Fruit fly (Drosophila melanogaster) whole organism, wandering third instar larva: ENCODE data around the gene CG1640.
A peak's percentile ranks its signal among the peaks of the same experiment; 100 is the strongest.

Experiments used
- Abd-B ChIP-seq: fragments of >200 bp; optimal IDR thresholded peaks from 2 replicates; lab custom pipeline; 2017; ENCODE audit warnings: missing biosample characterization, missing genetic modification characterization
- CG32264 ChIP-seq: fragments of 200-800 bp; sonication (Bioruptor generic); optimal IDR thresholded peaks from 2 replicates; lab custom pipeline; 2016; ENCODE audit warnings: missing biosample characterization, missing genetic modification characterization
- CG9705 ChIP-seq: fragments of 200-800 bp; sonication (Bioruptor generic); optimal IDR thresholded peaks from 2 replicates; lab custom pipeline; 2018; ENCODE audit warnings: missing biosample characterization, mild to moderate bottlenecking, missing genetic modification characterization
- CrebA ChIP-seq: fragments of 200-800 bp; sonication (Bioruptor generic); optimal IDR thresholded peaks from 2 replicates; lab custom pipeline; 2016; ENCODE audit warnings: missing biosample characterization, mild to moderate bottlenecking, missing genetic modification characterization, borderline replicate concordance
- Dfd ChIP-seq: fragments of >200 bp; optimal IDR thresholded peaks from 2 replicates; lab custom pipeline; 2017; ENCODE audit warnings: missing biosample characterization, missing genetic modification characterization
- Dif ChIP-seq: fragments of 200-275, 200-300 bp; sonication (Bioruptor generic); optimal IDR thresholded peaks from 2 replicates; lab custom pipeline; 2018; ENCODE audit warnings: missing biosample characterization, missing genetic modification characterization; ENCODE audit not compliant: partially characterized antibody
- GATAd ChIP-seq: sonication (Bioruptor generic); optimal IDR thresholded peaks from 2 replicates; lab custom pipeline; 2016; ENCODE audit warnings: missing biosample characterization, missing genetic modification characterization
- HLH106 ChIP-seq: fragments of 200-800 bp; optimal IDR thresholded peaks from 3 replicates; lab custom pipeline; 2019; ENCODE audit warnings: missing biosample characterization, mild to moderate bottlenecking, missing genetic modification characterization, moderate library complexity
- Hnf4 ChIP-seq: fragments of 200-800 bp; sonication (Bioruptor generic); optimal IDR thresholded peaks from 2 replicates; lab custom pipeline; 2016; ENCODE audit warnings: missing biosample characterization, mild to moderate bottlenecking, missing genetic modification characterization
- Hr78 ChIP-seq: fragments of >200 bp; optimal IDR thresholded peaks from 2 replicates; lab custom pipeline; 2017; ENCODE audit warnings: missing biosample characterization, missing genetic modification characterization
- Jra ChIP-seq: sonication (Bioruptor generic); optimal IDR thresholded peaks from 2 replicates; lab custom pipeline; 2016; ENCODE audit warnings: missing biosample characterization, missing genetic modification characterization
- Mio ChIP-seq: sonication (Bioruptor generic); optimal IDR thresholded peaks from 2 replicates; lab custom pipeline; 2016; ENCODE audit warnings: missing biosample characterization, missing genetic modification characterization
- Myc ChIP-seq: fragments of >200 bp; optimal IDR thresholded peaks from 2 replicates; lab custom pipeline; 2017
- N ChIP-seq: fragments of >200 bp; optimal IDR thresholded peaks from 2 replicates; lab custom pipeline; 2018; ENCODE audit warnings: missing biosample characterization, missing external identifiers, missing genetic modification characterization
- OdsH ChIP-seq: fragments of 200-800 bp; sonication (Bioruptor generic); optimal IDR thresholded peaks from 2 replicates; lab custom pipeline; 2016; ENCODE audit warnings: missing biosample characterization, mild to moderate bottlenecking, missing genetic modification characterization
- Rel ChIP-seq, 2 experiments: fragments of 200-800 bp; sonication (Bioruptor generic) in 1 of 2; optimal IDR thresholded peaks; 2 replicates in 1 of 2; 3 replicates in 1 of 2; lab custom pipeline; 2016 to 2019; ENCODE audit warnings: mild to moderate bottlenecking in 2 of 2, missing biosample characterization in 2 of 2, missing genetic modification characterization in 2 of 2, moderate library complexity in 1 of 2
- Sp1 ChIP-seq: fragments of 200-800 bp; sonication (Bioruptor generic); optimal IDR thresholded peaks from 3 replicates; lab custom pipeline; 2019; ENCODE audit warnings: missing biosample characterization, mild to moderate bottlenecking, missing genetic modification characterization, moderate library complexity
- Vsx2 ChIP-seq: fragments of 200-300, 225-300 bp; sonication (Bioruptor generic); optimal IDR thresholded peaks from 2 replicates; lab custom pipeline; 2018; ENCODE audit warnings: missing biosample characterization, missing genetic modification characterization; ENCODE audit not compliant: partially characterized antibody
- br ChIP-seq: fragments of 200-800 bp; sonication (Bioruptor generic); optimal IDR thresholded peaks from 2 replicates; lab custom pipeline; 2016; ENCODE audit warnings: missing biosample characterization, missing genetic modification characterization
- brk ChIP-seq: fragments of 200-800 bp; sonication (Bioruptor generic); optimal IDR thresholded peaks from 2 replicates; lab custom pipeline; 2016; ENCODE audit warnings: missing biosample characterization, mild to moderate bottlenecking, missing genetic modification characterization
- dl ChIP-seq, 2 experiments: fragments of 175-275, 200-275 bp in 1 of 2; fragments of 200-275 bp in 1 of 2; sonication (Bioruptor generic); optimal IDR thresholded peaks; lab custom pipeline; 2018; ENCODE audit warnings: mild to moderate bottlenecking in 2 of 2, missing biosample characterization in 2 of 2, missing genetic modification characterization in 2 of 2, moderate library complexity in 2 of 2; ENCODE audit not compliant: partially characterized antibody in 2 of 2, insufficient read depth in 1 of 2
- dmrt93B ChIP-seq: fragments of 200-800 bp; sonication (Bioruptor generic); optimal IDR thresholded peaks from 2 replicates; lab custom pipeline; 2018; ENCODE audit warnings: missing biosample characterization, mild to moderate bottlenecking, missing genetic modification characterization
- dsf ChIP-seq: sonication (Bioruptor generic); optimal IDR thresholded peaks from 2 replicates; lab custom pipeline; 2016; ENCODE audit warnings: missing biosample characterization, missing genetic modification characterization, borderline replicate concordance
- ey ChIP-seq: fragments of 200-800 bp; sonication (Bioruptor generic); optimal IDR thresholded peaks from 2 replicates; lab custom pipeline; 2016; ENCODE audit warnings: missing biosample characterization, missing genetic modification characterization
- foxo ChIP-seq, 2 experiments: fragments of 200-800 bp; sonication (Bioruptor generic); optimal IDR thresholded peaks; 2 replicates in 1 of 2; 3 replicates in 1 of 2; lab custom pipeline; 2016 to 2017; ENCODE audit warnings: missing biosample characterization in 2 of 2, missing genetic modification characterization in 2 of 2
- fru ChIP-seq: fragments of 200-800 bp; sonication (Bioruptor generic); optimal IDR thresholded peaks from 3 replicates; lab custom pipeline; 2016; ENCODE audit warnings: missing biosample characterization, mild to moderate bottlenecking, missing genetic modification characterization
- h ChIP-seq: fragments of 200-800 bp; sonication (Bioruptor generic); optimal IDR thresholded peaks from 3 replicates; lab custom pipeline; 2016; ENCODE audit warnings: missing biosample characterization, mild to moderate bottlenecking, missing genetic modification characterization
- jim ChIP-seq: fragments of 175-275, 200-325 bp; sonication (Bioruptor generic); optimal IDR thresholded peaks from 2 replicates; lab custom pipeline; 2016; ENCODE audit warnings: missing biosample characterization, mild to moderate bottlenecking, missing genetic modification characterization
- lola ChIP-seq: fragments of >200 bp; optimal IDR thresholded peaks from 2 replicates; lab custom pipeline; 2017; ENCODE audit warnings: missing biosample characterization, missing genetic modification characterization
- pan ChIP-seq: fragments of >200 bp; optimal IDR thresholded peaks from 2 replicates; lab custom pipeline; 2017
- psq ChIP-seq: fragments of 200-800 bp; sonication (Bioruptor generic); optimal IDR thresholded peaks from 3 replicates; lab custom pipeline; 2017; ENCODE audit warnings: missing biosample characterization, mild to moderate bottlenecking, missing genetic modification characterization, moderate library complexity
- rgr ChIP-seq: fragments of 200-800 bp; sonication (Bioruptor generic); optimal IDR thresholded peaks from 3 replicates; lab custom pipeline; 2016; ENCODE audit warnings: missing biosample characterization, mild to moderate bottlenecking, missing genetic modification characterization
- sage ChIP-seq: fragments of 200-800 bp; sonication (Bioruptor generic); optimal IDR thresholded peaks from 2 replicates; lab custom pipeline; 2016; ENCODE audit warnings: missing biosample characterization, mild to moderate bottlenecking, missing genetic modification characterization
- sv ChIP-seq: fragments of 200-800 bp; sonication (Bioruptor generic); optimal IDR thresholded peaks from 3 replicates; lab custom pipeline; 2016; ENCODE audit warnings: missing biosample characterization, missing genetic modification characterization
- tai ChIP-seq: sonication (Bioruptor generic); optimal IDR thresholded peaks from 2 replicates; lab custom pipeline; 2016; ENCODE audit warnings: missing biosample characterization, missing genetic modification characterization
- usp ChIP-seq: fragments of >200 bp; optimal IDR thresholded peaks from 2 replicates; lab custom pipeline; 2017; ENCODE audit warnings: missing biosample characterization, missing genetic modification characterization
- woc ChIP-seq: sonication (Bioruptor generic); optimal IDR thresholded peaks from 2 replicates; lab custom pipeline; 2016; ENCODE audit warnings: missing biosample characterization, mild to moderate bottlenecking, missing genetic modification characterization

Gene CG1640

dm6 chrX:13331814-13332701, 38.3 kb upstream of the CG1640 start:
- peak; percentile 66 for TF ChIP-seq HLH106 (tag; lab: Kevin White, UChicago)
- TF ChIP-seq Dfd (GFP tag; lab: Kevin White, UChicago) = no peak
- peak; percentile 91 for TF ChIP-seq fru (GFP tag; lab: Kevin White, UChicago)
- TF ChIP-seq psq (GFP tag; lab: Kevin White, UChicago) = peak; percentile 79
- no peak for TF ChIP-seq Myc (lab: Kevin White, UChicago)
- TF ChIP-seq foxo (GFP tag; optimal IDR thresholded peaks at IDR 0.05; lab: Kevin White, UChicago) = peak; percentile 78 to 92
- TF ChIP-seq dmrt93B (GFP tag; lab: Kevin White, UChicago) = peak; percentile 68
- TF ChIP-seq OdsH (GFP tag; lab: Kevin White, UChicago) = peak; percentile 83
- TF ChIP-seq Dif (GFP tag; lab: Kevin White, UChicago) = peak; percentile 4
- TF ChIP-seq Mio (GFP tag; lab: Kevin White, UChicago) = peak; percentile 18
- TF ChIP-seq CrebA = peak; percentile 85
- peak; percentile 51 for TF ChIP-seq sage (GFP tag; lab: Kevin White, UChicago)
- TF ChIP-seq Sp1 (GFP tag; lab: Kevin White, UChicago) = peak; percentile 72
- TF ChIP-seq ey = peak; percentile 88
- peak; percentile 49 for TF ChIP-seq woc
- no peak for TF ChIP-seq sv
- peak; percentile 89 for TF ChIP-seq br
- peak; percentile 52 for TF ChIP-seq brk
- TF ChIP-seq lola (GFP tag; lab: Kevin White, UChicago) = no peak
- TF ChIP-seq CG32264 = peak; percentile 73
- TF ChIP-seq tai (GFP tag; lab: Kevin White, UChicago) = peak; percentile 45
- TF ChIP-seq Jra (GFP tag; lab: Kevin White, UChicago) = peak; percentile 61
- TF ChIP-seq N = no peak
- peak; percentile 80 for TF ChIP-seq Hnf4 (GFP tag; lab: Kevin White, UChicago)
- no peak for TF ChIP-seq Rel (GFP tag; optimal IDR thresholded peaks at IDR 0.05; lab: Kevin White, UChicago)
- peak; percentile 90 for TF ChIP-seq Rel (tag; optimal IDR thresholded peaks at IDR 0.05; lab: Kevin White, UChicago)
- TF ChIP-seq h = peak; percentile 92
- TF ChIP-seq Vsx2 = no peak
- TF ChIP-seq rgr = peak; percentile 93

DNA sequence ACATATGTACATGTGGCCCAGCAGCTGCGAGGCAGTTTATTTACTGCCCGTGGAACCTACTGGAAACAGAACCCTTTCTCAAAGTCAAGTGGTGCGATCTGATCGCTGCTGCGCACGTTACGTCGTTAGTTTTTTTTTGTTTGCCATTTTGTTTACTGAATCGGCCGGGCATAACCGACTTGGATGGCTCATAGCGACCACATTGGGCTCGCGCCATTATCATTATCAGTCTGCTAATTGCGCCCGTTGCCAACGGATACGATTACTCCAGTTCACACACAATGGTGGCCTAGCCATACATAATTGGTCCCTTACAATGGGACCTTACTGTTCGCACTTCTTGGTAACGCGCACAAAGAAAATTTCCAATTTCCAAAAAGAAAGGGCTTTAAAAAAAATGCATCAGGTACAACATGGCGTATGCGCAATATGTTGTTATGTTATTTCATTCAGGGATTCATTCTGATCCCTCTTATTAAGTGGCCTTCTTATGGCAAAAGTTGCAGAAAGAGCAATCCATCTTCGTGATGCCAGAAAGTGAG, 37.6 kb upstream of the CG1640 start:
- TF ChIP-seq Dif (GFP tag; lab: Kevin White, UChicago) (no peak), br (peak; percentile 37), foxo (GFP tag; optimal IDR thresholded peaks at IDR 0.05; lab: Kevin White, UChicago) (peak in 1 of 2 experiments; percentile 46), Jra (GFP tag; lab: Kevin White, UChicago) (no peak), Sp1 (GFP tag; lab: Kevin White, UChicago) (peak; percentile 25), OdsH (GFP tag; lab: Kevin White, UChicago) (peak; percentile 34), fru (GFP tag; lab: Kevin White, UChicago) (peak; percentile 63), woc (peak; percentile 74), h (peak; percentile 41), rgr (peak; percentile 5), pan (no peak), ey (peak; percentile 27), HLH106 (tag; lab: Kevin White, UChicago) (peak; percentile 41)

dm6 chrX:13334434-13335146, 35.8 kb upstream of the CG1640 start:
- TF ChIP-seq brk (peak; percentile 52), CrebA (no peak), sage (GFP tag; lab: Kevin White, UChicago) (no peak), jim (GFP tag; lab: Kevin White, UChicago) (no peak), Dfd (GFP tag; lab: Kevin White, UChicago) (no peak), HLH106 (tag; lab: Kevin White, UChicago) (peak; percentile 34), Rel (GFP tag; optimal IDR thresholded peaks at IDR 0.05; lab: Kevin White, UChicago) (no peak), Rel (tag; optimal IDR thresholded peaks at IDR 0.05; lab: Kevin White, UChicago) (peak; percentile 32), Dif (GFP tag; lab: Kevin White, UChicago) (no peak), Sp1 (GFP tag; lab: Kevin White, UChicago) (peak; percentile 30), Mio (GFP tag; lab: Kevin White, UChicago) (no peak), rgr (peak; percentile 78), Vsx2 (no peak), CG9705 (GFP tag; lab: Kevin White, UChicago) (no peak), fru (GFP tag; lab: Kevin White, UChicago) (peak; percentile 64), N (no peak), lola (GFP tag; lab: Kevin White, UChicago) (no peak), tai (GFP tag; lab: Kevin White, UChicago) (peak; percentile 63), dsf (no peak), br (peak; percentile 47), dl (GFP tag; optimal IDR thresholded peaks at IDR 0.05; lab: Kevin White, UChicago; ENCODE audit: insufficient read depth in 1 of 2, partially characterized antibody in 2 of 2) (no peak), GATAd (peak; percentile 70), foxo (GFP tag; optimal IDR thresholded peaks at IDR 0.05; lab: Kevin White, UChicago) (peak in 1 of 2 experiments; percentile 75), psq (GFP tag; lab: Kevin White, UChicago) (no peak), OdsH (GFP tag; lab: Kevin White, UChicago) (peak; percentile 39), Hr78 (no peak), CG32264 (no peak), Abd-B (no peak), sv (no peak), woc (peak; percentile 23), pan (no peak), dmrt93B (GFP tag; lab: Kevin White, UChicago) (no peak), usp (GFP tag; lab: Kevin White, UChicago) (no peak)
